Worm (Caenorhabditis elegans) whole organism, early embryonic: ENCODE measurements around the gene Y49E10.4.
A peak's percentile ranks its signal among the peaks of the same experiment; 100 is the strongest.

Experiments used
- B0310.2 ChIP-seq: sonication (generic microtip); optimal IDR thresholded peaks from 2 replicates; lab custom pipeline; 2016; ENCODE audit warnings: mild to moderate bottlenecking, missing genetic modification characterization, missing compliant biosample characterization
- F13C5.2 ChIP-seq: sonication (generic microtip); optimal IDR thresholded peaks from 2 replicates; lab custom pipeline; 2017; ENCODE audit warnings: mild to moderate bottlenecking, missing genetic modification characterization, inconsistent platforms, missing compliant biosample characterization
- aly-1 ChIP-seq: sonication (generic microtip); optimal IDR thresholded peaks from 2 replicates; lab custom pipeline; 2016; ENCODE audit warnings: missing genetic modification characterization, missing compliant biosample characterization
- ama-1 ChIP-seq: fragments of 150-350 bp; optimal IDR thresholded peaks from 2 replicates; lab custom pipeline; 2014
- ceh-13 ChIP-seq: fragments of 200-800 bp; sonication (Bioruptor generic); optimal IDR thresholded peaks from 2 replicates; lab custom pipeline; 2018; ENCODE audit warnings: mild to moderate bottlenecking, missing genetic modification characterization, missing compliant biosample characterization
- ceh-36 ChIP-seq: sonication (generic microtip); optimal IDR thresholded peaks from 2 replicates; lab custom pipeline; 2016; ENCODE audit warnings: missing genetic modification characterization, inconsistent platforms, missing compliant biosample characterization
- ets-7 ChIP-seq: sonication (generic microtip); optimal IDR thresholded peaks from 2 replicates; lab custom pipeline; 2016; ENCODE audit warnings: missing genotype, missing genetic modification characterization, missing compliant biosample characterization
- flt-1 ChIP-seq: fragments of 200-800 bp; sonication (Bioruptor generic); IDR thresholded peaks from 2 replicates; pipeline ENCODE4 v1.3.6; 2022; ENCODE audit warnings: missing genetic modification characterization, missing compliant biosample characterization
- hmbx-1 ChIP-seq: sonication (generic microtip); optimal IDR thresholded peaks from 2 replicates; lab custom pipeline; 2016; ENCODE audit warnings: mild to moderate bottlenecking, missing genetic modification characterization, missing compliant biosample characterization
- hmg-4 ChIP-seq: fragments of 200-800 bp; sonication (Bioruptor generic); optimal IDR thresholded peaks from 2 replicates; lab custom pipeline; 2018; ENCODE audit warnings: mild to moderate bottlenecking, missing genetic modification characterization, missing compliant biosample characterization
- hnd-1 ChIP-seq: sonication (generic microtip); optimal IDR thresholded peaks from 2 replicates; lab custom pipeline; 2016; ENCODE audit warnings: missing genetic modification characterization, missing compliant biosample characterization
- pes-1 ChIP-seq: fragments of 200-800 bp; sonication (Bioruptor generic); IDR thresholded peaks from 2 replicates; pipeline ENCODE4 v1.3.6; 2022; ENCODE audit warnings: missing genetic modification reagents, missing genetic modification characterization, missing compliant biosample characterization
- scrt-1 ChIP-seq: fragments of 200-800 bp; sonication (Bioruptor generic); IDR thresholded peaks from 2 replicates; pipeline ENCODE4 v1.3.6; 2022; ENCODE audit warnings: missing genetic modification characterization, missing compliant biosample characterization
- sea-1 ChIP-seq: fragments of 200-800 bp; sonication (Bioruptor generic); conservative IDR thresholded peaks from 2 replicates; pipeline ENCODE4 v1.3.6; 2022; ENCODE audit warnings: missing genetic modification characterization, missing compliant biosample characterization
- tbx-11 ChIP-seq: fragments of 200-800 bp; sonication (Bioruptor generic); IDR thresholded peaks from 2 replicates; pipeline ENCODE4 v1.3.6; 2022; ENCODE audit warnings: missing genetic modification characterization, missing compliant biosample characterization
- tbx-37 ChIP-seq: fragments of 200-800 bp; sonication (Bioruptor generic); conservative IDR thresholded peaks from 2 replicates; pipeline ENCODE4 v1.3.6; 2022; ENCODE audit warnings: missing genetic modification reagents, missing genetic modification characterization, missing compliant biosample characterization
- tra-4 ChIP-seq: sonication (generic microtip); optimal IDR thresholded peaks from 2 replicates; lab custom pipeline; 2017; ENCODE audit warnings: missing genetic modification characterization, missing compliant biosample characterization

Gene Y49E10.4

DNA sequence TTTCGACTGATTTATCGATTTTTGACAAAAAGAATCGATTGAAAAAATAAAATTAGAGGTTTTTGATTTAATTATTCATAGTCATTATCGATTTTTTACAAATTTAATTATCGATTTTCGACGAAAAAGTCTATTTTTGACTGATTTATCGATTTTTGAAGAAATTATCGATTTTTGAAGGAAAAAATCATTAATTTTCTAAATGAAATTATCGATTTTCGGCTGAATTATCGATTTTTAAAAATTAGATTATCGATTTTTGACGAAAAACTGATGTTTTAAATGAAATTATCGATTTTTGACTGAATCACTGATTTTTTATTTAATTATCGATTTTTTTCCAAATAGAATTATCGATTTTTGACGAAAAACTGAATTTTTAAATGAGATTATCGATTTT is 27.4 kb upstream of the Y49E10.4 start:
- TF ChIP-seq aly-1 (tag; lab: Kevin White, UChicago) (no peak), hmbx-1 (tag; lab: Kevin White, UChicago) (no peak), ama-1 (no peak), ets-7 (tag; lab: Kevin White, UChicago) (no peak), ceh-36 (no peak), tra-4 (tag; lab: Kevin White, UChicago) (no peak), pes-1 (GFP tag; lab: Robert Waterston, UW) (no peak), F13C5.2 (tag; lab: Kevin White, UChicago) (no peak), tbx-37 (GFP tag; lab: Robert Waterston, UW) (no peak), tbx-11 (GFP tag; lab: Robert Waterston, UW) (no peak), ceh-13 (no peak), hnd-1 (no peak)

DNA sequence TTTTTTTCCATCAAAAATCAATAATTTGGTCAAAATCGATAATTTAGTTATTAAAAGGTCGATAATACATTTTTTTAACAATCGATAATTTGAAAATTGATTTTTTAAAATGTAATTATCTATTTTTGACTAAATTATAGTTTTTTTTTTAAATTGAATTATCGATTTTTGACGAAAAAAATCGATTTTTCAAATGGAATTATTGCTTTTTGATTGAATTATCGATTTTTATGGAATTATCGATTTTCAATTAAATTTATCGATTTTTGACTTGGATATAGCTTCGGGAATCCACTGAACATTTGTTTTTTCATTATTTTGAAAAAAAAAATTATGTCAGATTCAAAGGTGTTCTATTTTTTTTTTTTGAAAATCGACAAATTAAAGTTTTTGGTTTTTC is 26.7 kb upstream of the Y49E10.4 start:
- TF ChIP-seq ceh-36: no peak
- TF ChIP-seq tra-4 (tag; lab: Kevin White, UChicago): no peak
- TF ChIP-seq scrt-1 (GFP tag; lab: Robert Waterston, UW): no peak
- no peak for TF ChIP-seq pes-1 (GFP tag; lab: Robert Waterston, UW)
- no peak for TF ChIP-seq ets-7 (tag; lab: Kevin White, UChicago)
- no peak for TF ChIP-seq sea-1 (GFP tag; lab: Robert Waterston, UW)
- TF ChIP-seq tbx-11 (GFP tag; lab: Robert Waterston, UW): no peak
- TF ChIP-seq B0310.2: no peak
- TF ChIP-seq tbx-37 (GFP tag; lab: Robert Waterston, UW): no peak
- TF ChIP-seq ceh-13: no peak
- TF ChIP-seq hmg-4 (GFP tag; lab: Kevin White, UChicago): no peak
- no peak for TF ChIP-seq hmbx-1 (tag; lab: Kevin White, UChicago)
- no peak for TF ChIP-seq ama-1
- no peak for TF ChIP-seq F13C5.2 (tag; lab: Kevin White, UChicago)
- TF ChIP-seq aly-1 (tag; lab: Kevin White, UChicago): no peak
- no peak for TF ChIP-seq hnd-1
- no peak for TF ChIP-seq flt-1 (GFP tag; lab: Robert Waterston, UW)

DNA sequence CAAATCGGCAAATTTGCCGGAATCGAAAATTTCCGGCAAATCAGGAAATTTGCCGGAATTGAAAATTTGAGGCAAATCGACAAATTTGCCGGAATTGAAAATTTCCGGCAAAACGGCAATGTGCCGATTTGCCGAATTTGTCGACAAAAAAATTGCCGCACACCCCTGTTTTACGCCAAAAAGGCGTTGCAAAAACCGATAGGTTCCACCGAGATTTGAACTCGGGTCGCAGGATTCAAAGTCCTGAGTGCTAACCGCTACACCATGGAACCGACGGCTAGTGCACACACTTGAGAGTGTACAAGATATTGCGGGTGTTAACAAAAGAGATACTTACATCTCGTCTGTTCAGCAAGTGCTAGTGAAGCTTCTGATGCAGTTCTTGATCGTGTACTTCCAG is 16.1 kb upstream of the Y49E10.4 start:
- TF ChIP-seq pes-1 (GFP tag; lab: Robert Waterston, UW) (peak; percentile 81), F13C5.2 (tag; lab: Kevin White, UChicago) (peak; percentile 40), ama-1 (no peak), ceh-13 (peak; percentile 31), aly-1 (tag; lab: Kevin White, UChicago) (peak; percentile 68), sea-1 (GFP tag; lab: Robert Waterston, UW) (no peak), tbx-37 (GFP tag; lab: Robert Waterston, UW) (peak; percentile 48; the same call in 1 of the 2 replicates), flt-1 (GFP tag; lab: Robert Waterston, UW) (peak; percentile 75), hmbx-1 (tag; lab: Kevin White, UChicago) (peak; percentile 15), ceh-36 (peak; percentile 54), B0310.2 (peak; percentile 22), scrt-1 (GFP tag; lab: Robert Waterston, UW) (peak; percentile 77), hnd-1 (peak; percentile 6), tra-4 (tag; lab: Kevin White, UChicago) (no peak), ets-7 (tag; lab: Kevin White, UChicago) (no peak), hmg-4 (GFP tag; lab: Kevin White, UChicago) (peak; percentile 8), tbx-11 (GFP tag; lab: Robert Waterston, UW) (peak; percentile 56; the same call in 1 of the 2 replicates)

DNA sequence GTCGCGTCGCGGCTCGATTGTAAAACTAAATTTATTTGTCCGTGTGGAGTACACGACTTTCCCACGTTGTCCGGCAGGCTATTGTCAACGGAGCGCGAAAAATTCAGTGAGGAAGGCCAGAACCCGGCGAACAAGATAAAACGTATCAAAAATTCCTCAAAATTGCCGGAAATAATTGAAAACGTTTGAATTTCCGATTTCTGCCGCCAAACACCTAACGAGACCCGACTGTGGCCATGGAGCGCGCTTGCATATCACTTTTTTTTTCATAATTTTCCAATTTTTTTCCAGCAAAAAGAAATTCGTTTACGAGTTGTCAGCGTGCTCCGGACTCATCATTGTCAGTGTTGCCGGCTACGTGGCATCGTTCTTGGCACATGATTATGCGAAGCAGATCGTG is 14.9 kb upstream of the Y49E10.4 start:
- TF ChIP-seq F13C5.2 (tag; lab: Kevin White, UChicago): no peak
- TF ChIP-seq ama-1: no peak
- no peak for TF ChIP-seq aly-1 (tag; lab: Kevin White, UChicago)
- TF ChIP-seq flt-1 (GFP tag; lab: Robert Waterston, UW): no peak
- TF ChIP-seq hmg-4 (GFP tag; lab: Kevin White, UChicago): no peak
- no peak for TF ChIP-seq scrt-1 (GFP tag; lab: Robert Waterston, UW)
- no peak for TF ChIP-seq hnd-1
- TF ChIP-seq tbx-37 (GFP tag; lab: Robert Waterston, UW): no peak
- TF ChIP-seq tbx-11 (GFP tag; lab: Robert Waterston, UW): no peak
- no peak for TF ChIP-seq ceh-13

DNA sequence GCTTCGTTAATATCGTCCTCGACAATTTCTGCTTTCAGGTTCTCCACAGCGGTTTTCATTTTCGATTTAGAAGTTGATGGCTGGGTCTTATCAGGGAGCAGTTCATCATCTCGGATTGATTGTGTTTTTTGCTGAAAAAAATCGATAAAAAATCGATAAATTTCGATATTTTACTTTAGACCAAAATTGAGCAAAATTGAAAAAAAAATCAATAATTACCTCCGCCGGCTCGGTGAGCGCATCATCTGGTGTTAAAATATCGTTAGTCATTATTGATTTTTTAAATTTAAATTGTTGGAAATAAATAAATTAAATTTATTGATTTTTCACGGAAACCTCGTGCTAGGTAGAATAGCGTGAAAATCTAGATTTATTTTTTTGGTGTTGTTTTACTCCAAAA is 11.5 kb upstream of the Y49E10.4 start, which contains the start of gene Y49E10.10:
TSS of gene Y49E10.10 (plus strand) at position 381 of the 400 bp plus-strand sequence.
- TF ChIP-seq flt-1 (GFP tag; lab: Robert Waterston, UW) (no peak), ceh-36 (no peak), F13C5.2 (tag; lab: Kevin White, UChicago) (no peak), pes-1 (GFP tag; lab: Robert Waterston, UW) (no peak), aly-1 (tag; lab: Kevin White, UChicago) (no peak), scrt-1 (GFP tag; lab: Robert Waterston, UW) (no peak), tbx-37 (GFP tag; lab: Robert Waterston, UW) (no peak), tra-4 (tag; lab: Kevin White, UChicago) (no peak), B0310.2 (no peak), sea-1 (GFP tag; lab: Robert Waterston, UW) (no peak), hnd-1 (no peak), tbx-11 (GFP tag; lab: Robert Waterston, UW) (no peak), ama-1 (no peak), hmg-4 (GFP tag; lab: Kevin White, UChicago) (no peak), hmbx-1 (tag; lab: Kevin White, UChicago) (no peak), ets-7 (tag; lab: Kevin White, UChicago) (no peak), ceh-13 (no peak)

DNA sequence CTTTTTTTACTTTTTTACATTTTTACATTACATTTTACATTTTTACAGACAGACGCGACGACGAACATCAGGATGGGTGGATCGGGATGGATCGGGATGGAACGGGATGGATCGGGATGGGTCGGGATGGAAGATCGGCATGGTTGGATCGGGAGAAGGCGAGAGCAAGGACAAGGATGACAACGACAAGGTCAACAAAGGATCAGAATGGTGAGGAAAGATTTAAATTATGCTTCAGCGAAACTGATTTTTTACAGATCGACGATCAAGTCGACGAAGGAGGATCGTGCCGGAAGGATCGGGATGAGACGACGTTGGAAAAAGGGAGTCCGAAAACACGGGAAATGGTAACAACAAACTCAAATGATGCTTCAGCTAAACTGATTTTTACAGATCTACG is 4.5 kb upstream of the Y49E10.4 start:
- TF ChIP-seq tbx-11 (GFP tag; lab: Robert Waterston, UW): no peak
- no peak for TF ChIP-seq tra-4 (tag; lab: Kevin White, UChicago)
- TF ChIP-seq pes-1 (GFP tag; lab: Robert Waterston, UW): no peak
- TF ChIP-seq flt-1 (GFP tag; lab: Robert Waterston, UW): no peak
- TF ChIP-seq B0310.2: no peak
- TF ChIP-seq ceh-36: no peak
- no peak for TF ChIP-seq scrt-1 (GFP tag; lab: Robert Waterston, UW)
- TF ChIP-seq hmg-4 (GFP tag; lab: Kevin White, UChicago): no peak
- TF ChIP-seq hmbx-1 (tag; lab: Kevin White, UChicago): no peak
- TF ChIP-seq hnd-1: no peak
- no peak for TF ChIP-seq ceh-13
- TF ChIP-seq F13C5.2 (tag; lab: Kevin White, UChicago): no peak
- TF ChIP-seq ets-7 (tag; lab: Kevin White, UChicago): no peak
- no peak for TF ChIP-seq ama-1
- no peak for TF ChIP-seq tbx-37 (GFP tag; lab: Robert Waterston, UW)
